Fruit fly (Drosophila melanogaster) whole organism, adult: ENCODE data around the gene CG32119.

ENCODE experiments used
- CG11617 ChIP-seq: fragments of 200-800 bp; sonication (Bioruptor generic); optimal IDR thresholded peaks from 2 replicates; lab custom pipeline; 2017; ENCODE audit warnings: mild to moderate bottlenecking, missing biosample characterization, missing genetic modification reagents, missing genetic modification characterization
- CG1620 ChIP-seq: fragments of 200-800 bp; sonication (Bioruptor generic); optimal IDR thresholded peaks from 2 replicates; lab custom pipeline; 2016; ENCODE audit warnings: missing biosample characterization, missing genetic modification characterization
- CG33017 ChIP-seq: fragments of 200-800 bp; sonication (Bioruptor generic); optimal IDR thresholded peaks from 2 replicates; lab custom pipeline; 2018; ENCODE audit warnings: missing biosample characterization, mild to moderate bottlenecking, missing genetic modification characterization, moderate library complexity
- CG5204 ChIP-seq: fragments of 200-800 bp; sonication (Bioruptor generic); optimal IDR thresholded peaks from 2 replicates; lab custom pipeline; 2016; ENCODE audit warnings: missing biosample characterization, missing genetic modification characterization
- Mnt ChIP-seq: fragments of 200-800 bp; sonication (Bioruptor generic); optimal IDR thresholded peaks from 2 replicates; lab custom pipeline; 2016; ENCODE audit warnings: missing biosample characterization, mild to moderate bottlenecking, missing genetic modification characterization
- cnc ChIP-seq, 2 experiments: fragments of >200 bp; optimal IDR thresholded peaks; 2 replicates each; lab custom pipeline; 2017
- kay ChIP-seq: fragments of 200-800 bp; sonication (Bioruptor generic); peaks from one replicate; lab custom pipeline; 2016; ENCODE audit warnings: missing biosample characterization, missing genetic modification characterization, borderline replicate concordance
- pad ChIP-seq: fragments of 200-800 bp; sonication (Bioruptor generic); optimal IDR thresholded peaks from 3 replicates; lab custom pipeline; 2017; ENCODE audit warnings: missing biosample characterization, missing genetic modification characterization, mild to moderate bottlenecking, moderate library complexity, missing genetic modification reagents
- tj ChIP-seq: fragments of 200-800 bp; sonication (Bioruptor generic); optimal IDR thresholded peaks from 3 replicates; lab custom pipeline; 2017; ENCODE audit warnings: missing biosample characterization, mild to moderate bottlenecking, missing genetic modification characterization, moderate library complexity

DNA sequence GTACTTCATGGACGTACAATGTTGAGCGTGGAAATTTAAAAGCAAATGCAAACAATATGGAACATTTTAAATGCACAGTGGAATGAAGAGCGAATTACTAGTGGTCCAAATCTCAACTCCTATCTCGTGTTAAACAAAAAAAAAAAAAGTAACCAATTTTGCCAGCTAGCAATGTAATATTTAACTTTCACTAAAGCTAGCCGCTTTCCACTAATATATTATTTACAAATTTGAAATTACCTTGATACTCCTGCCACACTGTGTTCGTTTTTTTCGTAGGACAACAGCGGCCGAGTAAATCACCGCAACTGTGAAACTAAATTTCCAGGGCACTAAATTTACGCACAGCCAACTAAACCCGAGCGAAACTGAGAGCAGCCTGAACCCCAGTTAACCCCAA, 19.4 kb upstream of the CG32119 start:
- no peak for TF ChIP-seq CG33017
- no peak for TF ChIP-seq CG1620 (GFP tag; lab: Kevin White, UChicago)
- TF ChIP-seq kay (GFP tag; lab: Kevin White, UChicago), result no peak
- no peak for TF ChIP-seq Mnt (GFP tag; lab: Kevin White, UChicago)
- TF ChIP-seq cnc (optimal IDR thresholded peaks at IDR 0.05; lab: Kevin White, UChicago), result no peak
- TF ChIP-seq CG5204 (GFP tag; lab: Kevin White, UChicago), result no peak
- TF ChIP-seq tj (GFP tag; lab: Kevin White, UChicago), result no peak
- TF ChIP-seq CG11617 (GFP tag; lab: Kevin White, UChicago), result no peak
- TF ChIP-seq pad, result no peak
